Worm (Caenorhabditis elegans) whole organism, L4 larva: ENCODE results near the gene cut-5.
A peak's percentile ranks its signal among the peaks of the same experiment; 100 is the strongest.

Experiments
- D1046.2 ChIP-seq: fragments of 200-800 bp; sonication (Bioruptor generic); IDR thresholded peaks from 2 replicates; pipeline ENCODE4 v1.3.6; 2022; ENCODE audit warnings: missing genetic modification characterization, missing compliant biosample characterization
- F49E8.2 ChIP-seq: sonication (generic microtip); optimal IDR thresholded peaks from 2 replicates; lab custom pipeline; 2016; ENCODE audit warnings: missing compliant biosample characterization, mild to moderate bottlenecking, missing genetic modification characterization, borderline replicate concordance
- Y48G9A.11 ChIP-seq: fragments of 200-800 bp; sonication (Bioruptor generic); IDR thresholded peaks from 2 replicates; pipeline ENCODE4 v1.3.6; 2022; ENCODE audit warnings: missing genetic modification reagents, missing genetic modification characterization, missing compliant biosample characterization
- Y75B8A.6 ChIP-seq: fragments of 200-800 bp; sonication (Bioruptor generic); IDR thresholded peaks from 2 replicates; pipeline ENCODE4 v1.3.6; 2022; ENCODE audit warnings: missing genetic modification reagents, missing genetic modification characterization, missing compliant biosample characterization
- arid-1 ChIP-seq: fragments of 200-800 bp; sonication (Bioruptor generic); conservative IDR thresholded peaks from 2 replicates; pipeline ENCODE4 v1.3.6; 2022; ENCODE audit warnings: missing genetic modification reagents, missing genetic modification characterization, missing compliant biosample characterization
- attf-4 ChIP-seq: sonication (generic microtip); optimal IDR thresholded peaks from 3 replicates; lab custom pipeline; 2017; ENCODE audit warnings: missing biosample characterization, missing genetic modification characterization
- ceh-20 ChIP-seq: fragments of 200-800 bp; sonication (Bioruptor generic); IDR thresholded peaks from 2 replicates; pipeline ENCODE4 v1.3.6; 2022; ENCODE audit warnings: missing genetic modification reagents, missing genetic modification characterization, missing compliant biosample characterization
- ceh-32 ChIP-seq: sonication (generic microtip); optimal IDR thresholded peaks from 2 replicates; lab custom pipeline; 2016; ENCODE audit warnings: mild to moderate bottlenecking, missing genetic modification characterization, missing compliant biosample characterization; ENCODE audit not compliant: poor library complexity
- ceh-62 ChIP-seq: sonication (generic microtip); optimal IDR thresholded peaks from 2 replicates; lab custom pipeline; 2017; ENCODE audit warnings: missing biosample characterization, missing genetic modification characterization
- ceh-82 ChIP-seq: sonication (generic microtip); optimal IDR thresholded peaks from 2 replicates; lab custom pipeline; 2017; ENCODE audit warnings: missing biosample characterization, missing genetic modification characterization
- ces-1 ChIP-seq: fragments of 150-350 bp; sonication (generic microtip); optimal IDR thresholded peaks from 4 replicates; lab custom pipeline; 2014; ENCODE audit warnings: missing biosample characterization, missing genetic modification reagents, missing genetic modification characterization
- cey-2 ChIP-seq: sonication (generic microtip); optimal IDR thresholded peaks from 3 replicates; lab custom pipeline; 2017; ENCODE audit warnings: missing genetic modification characterization, mild to moderate bottlenecking, missing compliant biosample characterization, antibody characterized with exemption, borderline replicate concordance; ENCODE audit not compliant: insufficient read depth
- daf-16 ChIP-seq, 3 experiments: sonication (generic microtip); optimal IDR thresholded peaks; 2 replicates each; lab custom pipeline; 2016 to 2017; ENCODE audit warnings: missing genetic modification characterization in 3 of 3, missing genetic modification reagents in 3 of 3, mild to moderate bottlenecking in 2 of 3, missing compliant biosample characterization in 2 of 3, missing biosample characterization in 1 of 3, moderate library complexity in 1 of 3
- dmd-8 ChIP-seq: fragments of 200-800 bp; sonication (Bioruptor generic); IDR thresholded peaks from 2 replicates; pipeline ENCODE4 v1.3.6; 2022; ENCODE audit warnings: missing genetic modification characterization, missing compliant biosample characterization
- dmd-9 ChIP-seq: fragments of 200-800 bp; sonication (Bioruptor generic); IDR thresholded peaks from 2 replicates; pipeline ENCODE4 v1.3.6; 2022; ENCODE audit warnings: missing genetic modification reagents, missing genetic modification characterization, missing compliant biosample characterization
- duxl-1 ChIP-seq: sonication (generic microtip); optimal IDR thresholded peaks from 2 replicates; lab custom pipeline; 2016; ENCODE audit warnings: mild to moderate bottlenecking, missing genetic modification characterization, moderate library complexity, missing compliant biosample characterization; ENCODE audit not compliant: poor library complexity
- egl-27 ChIP-seq: sonication (generic microtip); optimal IDR thresholded peaks from 3 replicates; lab custom pipeline; 2017; ENCODE audit warnings: missing biosample characterization, missing genetic modification reagents, missing genetic modification characterization
- egl-43 ChIP-seq: fragments of 200-800 bp; sonication (Bioruptor generic); IDR thresholded peaks from 2 replicates; pipeline ENCODE4 v1.3.6; 2022; ENCODE audit warnings: missing genetic modification reagents, missing genetic modification characterization, missing compliant biosample characterization
- gei-8 ChIP-seq: fragments of 200-800 bp; sonication (Bioruptor generic); optimal IDR thresholded peaks from 2 replicates; lab custom pipeline; 2018; ENCODE audit warnings: mild to moderate bottlenecking, missing genetic modification characterization, missing compliant biosample characterization
- hlh-11 ChIP-seq: fragments of 200-800 bp; sonication (Bioruptor generic); optimal IDR thresholded peaks from 2 replicates; lab custom pipeline; 2018; ENCODE audit warnings: mild to moderate bottlenecking, missing genetic modification characterization, missing compliant biosample characterization
- hlh-30 ChIP-seq: sonication (generic microtip); optimal IDR thresholded peaks from 2 replicates; lab custom pipeline; 2017; ENCODE audit warnings: antibody characterized with exemption, mild to moderate bottlenecking, missing genetic modification characterization, missing compliant biosample characterization; ENCODE audit not compliant: insufficient read depth
- jun-1 ChIP-seq: fragments of 150-350 bp; optimal IDR thresholded peaks from 2 replicates; lab custom pipeline; 2014; ENCODE audit warnings: missing biosample characterization, missing genetic modification reagents, missing genetic modification characterization
- lin-15B ChIP-seq: fragments of 150-350 bp; sonication (generic microtip); optimal IDR thresholded peaks from 3 replicates; lab custom pipeline; 2014; ENCODE audit warnings: missing biosample characterization, missing genetic modification characterization
- lir-3 ChIP-seq: sonication (generic microtip); optimal IDR thresholded peaks from 2 replicates; lab custom pipeline; 2016; ENCODE audit warnings: mild to moderate bottlenecking, missing genetic modification characterization, missing compliant biosample characterization
- lsy-2 ChIP-seq, 2 experiments: fragments of 150-350 bp in 1 of 2; sonication (generic microtip) in 1 of 2; optimal IDR thresholded peaks; 2 replicates each; lab custom pipeline; 2014 to 2017; ENCODE audit warnings: missing biosample characterization in 2 of 2, missing genetic modification characterization in 2 of 2
- madf-5 ChIP-seq, 2 experiments: fragments of 200-800 bp; sonication (Bioruptor generic); IDR thresholded peaks; 2 replicates each; pipeline ENCODE4 v1.3.6; 2022; ENCODE audit warnings: missing compliant biosample characterization in 2 of 2, missing genetic modification characterization in 2 of 2
- madf-9 ChIP-seq: fragments of 200-800 bp; sonication (Bioruptor generic); conservative IDR thresholded peaks from 2 replicates; pipeline ENCODE4 v1.3.6; 2022; ENCODE audit warnings: missing genetic modification reagents, missing genetic modification characterization, missing compliant biosample characterization
- mdt-29 ChIP-seq: fragments of 200-800 bp; sonication (Bioruptor generic); IDR thresholded peaks from 2 replicates; pipeline ENCODE4 v1.3.6; 2022; ENCODE audit warnings: missing genetic modification reagents, missing genetic modification characterization, missing compliant biosample characterization
- mep-1 ChIP-seq: fragments of 150-350 bp; sonication (generic microtip); optimal IDR thresholded peaks from 3 replicates; lab custom pipeline; 2014; ENCODE audit warnings: missing biosample characterization, missing genetic modification characterization
- mes-2 ChIP-seq: sonication (generic microtip); optimal IDR thresholded peaks from 2 replicates; lab custom pipeline; 2016; ENCODE audit warnings: missing genotype, mild to moderate bottlenecking, missing genetic modification characterization, missing compliant biosample characterization; ENCODE audit not compliant: poor library complexity, severe bottlenecking
- mxl-2 ChIP-seq: fragments of 200-800 bp; sonication (Bioruptor generic); conservative IDR thresholded peaks from 2 replicates; pipeline ENCODE4 v1.3.6; 2022; ENCODE audit warnings: missing genetic modification reagents, missing genetic modification characterization, missing compliant biosample characterization
- nhr-10 ChIP-seq: fragments of 150-350 bp; optimal IDR thresholded peaks from 2 replicates; lab custom pipeline; 2014; ENCODE audit warnings: missing biosample characterization, missing genetic modification characterization
- nhr-28 ChIP-seq: fragments of 150-350 bp; optimal IDR thresholded peaks from 2 replicates; lab custom pipeline; 2014; ENCODE audit warnings: missing biosample characterization, missing genetic modification characterization
- nhr-41 ChIP-seq: fragments of 200-800 bp; sonication (Bioruptor generic); IDR thresholded peaks from 2 replicates; pipeline ENCODE4 v1.3.6; 2022; ENCODE audit warnings: missing genetic modification reagents, missing genetic modification characterization, missing compliant biosample characterization
- nhr-76 ChIP-seq: fragments of 150-350 bp; optimal IDR thresholded peaks from 2 replicates; lab custom pipeline; 2014; ENCODE audit warnings: missing biosample characterization, missing genetic modification characterization
- nhr-77 ChIP-seq: fragments of 150-350 bp; optimal IDR thresholded peaks from 2 replicates; lab custom pipeline; 2014; ENCODE audit warnings: missing biosample characterization, missing genetic modification characterization
- php-3 ChIP-seq: fragments of 200-800 bp; sonication (Bioruptor generic); IDR thresholded peaks from 2 replicates; pipeline ENCODE4 v1.3.6; 2022; ENCODE audit warnings: missing genetic modification reagents, missing genetic modification characterization, missing compliant biosample characterization
- rbr-2 ChIP-seq: sonication (generic microtip); optimal IDR thresholded peaks from 2 replicates; lab custom pipeline; 2016; ENCODE audit warnings: missing genotype, missing genetic modification characterization, missing compliant biosample characterization
- set-16 ChIP-seq: fragments of 200-800 bp; sonication (Bioruptor generic); IDR thresholded peaks from 2 replicates; pipeline ENCODE4 v1.3.6; 2022; ENCODE audit warnings: missing genetic modification reagents, missing genetic modification characterization, missing compliant biosample characterization
- snpc-4 ChIP-seq: fragments of 150-350 bp; optimal IDR thresholded peaks from 2 replicates; lab custom pipeline; 2014; ENCODE audit warnings: missing biosample characterization, missing genetic modification characterization
- spr-1 ChIP-seq: sonication (generic microtip); optimal IDR thresholded peaks from 2 replicates; lab custom pipeline; 2016; ENCODE audit warnings: mild to moderate bottlenecking, missing genetic modification characterization, missing compliant biosample characterization
- spr-3 ChIP-seq: fragments of 200-800 bp; sonication (Bioruptor generic); optimal IDR thresholded peaks from 2 replicates; lab custom pipeline; 2018; ENCODE audit warnings: mild to moderate bottlenecking, missing genetic modification characterization, missing compliant biosample characterization
- tag-97 ChIP-seq: fragments of 200-800 bp; sonication (Bioruptor generic); IDR thresholded peaks from 2 replicates; pipeline ENCODE4 v1.3.6; 2022; ENCODE audit warnings: missing genetic modification characterization, missing compliant biosample characterization
- unc-39 ChIP-seq: sonication (generic microtip); optimal IDR thresholded peaks from 2 replicates; lab custom pipeline; 2017; ENCODE audit warnings: missing biosample characterization, missing genetic modification characterization
- vab-7 ChIP-seq: fragments of 200-800 bp; sonication (Bioruptor generic); IDR thresholded peaks from 2 replicates; pipeline ENCODE4 v1.3.6; 2022; ENCODE audit warnings: missing genetic modification reagents, missing genetic modification characterization, missing compliant biosample characterization
- zag-1 ChIP-seq: fragments of 150-350 bp; optimal IDR thresholded peaks from 2 replicates; lab custom pipeline; 2014; ENCODE audit warnings: missing biosample characterization, missing genetic modification characterization
- zfp-2 ChIP-seq: sonication (generic microtip); optimal IDR thresholded peaks from 2 replicates; lab custom pipeline; 2016; ENCODE audit warnings: mild to moderate bottlenecking, missing genetic modification characterization, missing compliant biosample characterization
- zfp-3 ChIP-seq: fragments of 200-800 bp; sonication (Bioruptor generic); conservative IDR thresholded peaks from 2 replicates; pipeline ENCODE4 v1.3.6; 2022; ENCODE audit warnings: missing genetic modification reagents, missing genetic modification characterization, missing compliant biosample characterization

Gene cut-5

ce11 chrX:10379678-10380077, 41.7 kb upstream of the cut-5 start, which contains the start of gene rme-4 (continued):
- TF ChIP-seq jun-1 (tag; lab: Kevin White, UChicago) (no peak), lsy-2 (tag; optimal IDR thresholded peaks at IDR 0.05; lab: Kevin White, UChicago) (no peak), daf-16 (GFP tag; optimal IDR thresholded peaks at IDR 0.05; lab: Kevin White, UChicago) (no peak), daf-16 (tag; optimal IDR thresholded peaks at IDR 0.05; lab: Kevin White, UChicago) (peak; percentile 65), unc-39 (tag; lab: Kevin White, UChicago) (no peak), tag-97 (GFP tag; lab: Robert Waterston, UW) (no peak), egl-43 (GFP tag; lab: Robert Waterston, UW) (no peak), attf-4 (tag; lab: Kevin White, UChicago) (no peak), zag-1 (tag; lab: Kevin White, UChicago) (no peak), ceh-20 (peak; percentile 54; the same call in 1 of the 2 replicates), ces-1 (GFP tag; lab: Kevin White, UChicago) (no peak), hlh-11 (no peak), Y48G9A.11 (GFP tag; lab: Robert Waterston, UW) (no peak)

ce11 chrX:10377663-10378062, 39.7 kb upstream of the cut-5 start:
- TF ChIP-seq ceh-82 (tag; lab: Kevin White, UChicago) (no peak), snpc-4 (no peak), ces-1 (GFP tag; lab: Kevin White, UChicago) (peak; percentile 50), zfp-3 (GFP tag; lab: Robert Waterston, UW) (no peak; the same call in 1 of the 2 replicates), hlh-30 (peak; percentile 98), mes-2 (tag; lab: Kevin White, UChicago) (peak; percentile 88), cey-2 (no peak), dmd-9 (GFP tag; lab: Robert Waterston, UW) (0 out of 2 replicates have a peak, but pooled peaks have one; percentile 14), vab-7 (no peak), php-3 (GFP tag; lab: Robert Waterston, UW) (0 out of 2 replicates have a peak, but pooled peaks have one; percentile 42), F49E8.2 (tag; lab: Kevin White, UChicago) (no peak), nhr-76 (tag; lab: Kevin White, UChicago) (no peak), rbr-2 (peak; percentile 92), lir-3 (tag; lab: Kevin White, UChicago) (no peak), nhr-77 (tag; lab: Kevin White, UChicago) (peak; percentile 28), spr-3 (GFP tag; lab: Kevin White, UChicago) (no peak), spr-1 (no peak), mxl-2 (GFP tag; lab: Robert Waterston, UW) (no peak), madf-9 (GFP tag; lab: Robert Waterston, UW) (peak; percentile 57; the same call in 1 of the 2 replicates), mdt-29 (GFP tag; lab: Robert Waterston, UW) (no peak), mep-1 (tag; lab: Kevin White, UChicago) (peak; percentile 94), ceh-32 (peak; percentile 64), gei-8 (GFP tag; lab: Kevin White, UChicago) (peak; percentile 6), zfp-2 (tag; lab: Kevin White, UChicago) (no peak), madf-5 (GFP tag; IDR thresholded peaks at IDR 0.05; lab: Robert Waterston, UW) (no peak), nhr-10 (no peak), nhr-28 (tag; lab: Kevin White, UChicago) (peak; percentile 73), lin-15B (tag; lab: Kevin White, UChicago) (no peak), D1046.2 (no peak), arid-1 (GFP tag; lab: Robert Waterston, UW) (0 out of 2 replicates have a peak, but pooled peaks have one; percentile 11), duxl-1 (tag; lab: Kevin White, UChicago) (no peak), set-16 (GFP tag; lab: Robert Waterston, UW) (no peak), daf-16 (GFP tag; optimal IDR thresholded peaks at IDR 0.05; lab: Kevin White, UChicago) (peak in 1 of 2 experiments; percentile 76), daf-16 (tag; optimal IDR thresholded peaks at IDR 0.05; lab: Kevin White, UChicago) (peak; percentile 64), egl-27 (no peak), dmd-8 (GFP tag; lab: Robert Waterston, UW) (no peak), nhr-41 (GFP tag; lab: Robert Waterston, UW) (no peak), Y75B8A.6 (GFP tag; lab: Robert Waterston, UW) (no peak), ceh-62 (tag; lab: Kevin White, UChicago) (no peak)
